Worm (Caenorhabditis elegans): ENCODE measurements around the gene C54D10.9.

Gene C54D10.9

DNA sequence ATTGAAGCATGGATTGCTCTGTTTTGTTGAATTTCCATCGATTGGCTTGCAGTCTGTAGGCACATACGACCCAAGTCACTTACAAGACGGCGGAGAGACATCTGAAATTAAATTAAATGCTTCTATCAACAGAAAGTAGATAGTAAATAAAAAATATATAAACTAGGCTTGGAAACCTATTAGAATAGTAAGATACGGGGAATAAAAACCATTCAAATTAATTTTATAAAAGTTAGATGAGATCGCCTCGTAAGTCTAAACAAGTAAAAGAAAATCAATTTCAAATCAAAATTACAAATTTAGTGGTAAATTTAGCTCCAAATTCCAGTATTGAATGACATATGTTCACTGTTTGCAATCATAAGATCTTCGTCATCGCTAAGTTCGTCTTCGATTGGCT lies 47.6 kb downstream of the C54D10.9 start, which contains the start of gene mrps-11:
TSS of gene mrps-11 (minus strand) at position 101 of the 400 bp plus-strand sequence.
- no peak for TF ChIP-seq mep-1 (tag; optimal IDR thresholded peaks at IDR 0.05)
- no peak for TF ChIP-seq zip-8 (tag; optimal IDR thresholded peaks at IDR 0.05)
- no peak for TF ChIP-seq ces-1 (GFP tag; optimal IDR thresholded peaks at IDR 0.05)
- no peak for TF ChIP-seq elt-1 (tag; optimal IDR thresholded peaks at IDR 0.05; ENCODE audit: borderline replicate concordance, insufficient read depth)
- TF ChIP-seq snpc-4 (tag; optimal IDR thresholded peaks at IDR 0.05), result no peak
- TF ChIP-seq M03D4.4 (tag; optimal IDR thresholded peaks at IDR 0.05), result no peak
- no peak for TF ChIP-seq blmp-1 (tag; optimal IDR thresholded peaks at IDR 0.05)
- TF ChIP-seq flh-1 (GFP tag; optimal IDR thresholded peaks at IDR 0.05), result no peak
- TF ChIP-seq ceh-43 (GFP tag; optimal IDR thresholded peaks at IDR 0.05), result no peak
- TF ChIP-seq elt-3 (tag; optimal IDR thresholded peaks at IDR 0.05), result no peak
- TF ChIP-seq cnd-1 (tag; optimal IDR thresholded peaks at IDR 0.05), result no peak
- no peak for TF ChIP-seq ztf-11 (tag; optimal IDR thresholded peaks at IDR 0.05)
- TF ChIP-seq nhr-76 (tag; optimal IDR thresholded peaks at IDR 0.05), result no peak
- no peak for TF ChIP-seq nhr-28 (tag; optimal IDR thresholded peaks at IDR 0.05)
- TF ChIP-seq unc-120 (tag; optimal IDR thresholded peaks at IDR 0.05; ENCODE audit: poor library complexity, severe bottlenecking), result no peak
- TF ChIP-seq lin-13 (tag; optimal IDR thresholded peaks at IDR 0.05), result no peak
- no peak for TF ChIP-seq mls-2 (tag; optimal IDR thresholded peaks at IDR 0.05)

DNA sequence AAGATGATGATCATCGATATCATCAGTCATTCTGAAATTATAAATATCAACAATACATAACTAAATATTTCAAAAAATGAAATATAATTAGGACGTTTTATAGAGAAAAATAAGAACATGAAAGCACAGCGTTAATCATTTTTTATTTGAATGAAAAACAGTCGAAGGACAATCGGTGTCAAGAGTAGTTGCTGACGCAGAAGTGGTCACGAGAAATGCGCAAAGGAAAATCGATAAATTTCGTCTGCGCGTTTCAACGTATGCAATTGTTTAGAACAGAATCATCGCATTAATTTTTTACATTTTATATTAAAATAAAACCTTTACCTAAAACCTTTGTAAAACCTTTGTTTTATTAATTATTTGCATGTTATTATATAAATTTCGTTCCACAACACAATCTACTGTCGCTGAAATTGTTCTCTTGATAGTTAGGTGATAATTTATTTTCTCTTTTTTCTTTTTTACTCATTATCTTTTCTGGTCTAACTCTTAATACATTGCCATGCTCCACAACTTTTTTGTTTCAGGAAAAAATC lies 50.8 kb downstream of the C54D10.9 start, which contains the start of the genes W04D2.4 and rbm-25:
TSS of gene W04D2.4 (minus strand) at position 31 of the 539 bp plus-strand sequence.
TSS of gene rbm-25 (plus strand) at position 489 of the 539 bp plus-strand sequence.
- peak; percentile 49 for TF ChIP-seq nhr-237 (tag; optimal IDR thresholded peaks at IDR 0.05)
- TF ChIP-seq ham-2 (GFP tag; optimal IDR thresholded peaks at IDR 0.05), result no peak
- TF ChIP-seq pha-4 (tag; optimal IDR thresholded peaks at IDR 0.05), result peak; percentile 70
- TF ChIP-seq ztf-11 (tag; optimal IDR thresholded peaks at IDR 0.05), result no peak
- peak; percentile 77 for TF ChIP-seq ceh-39 (tag; optimal IDR thresholded peaks at IDR 0.05)
- TF ChIP-seq nhr-2 (tag; optimal IDR thresholded peaks at IDR 0.05), result peak; percentile 11
- TF ChIP-seq mep-1 (tag; optimal IDR thresholded peaks at IDR 0.05), result peak; percentile 70
- TF ChIP-seq ces-1 (GFP tag; optimal IDR thresholded peaks at IDR 0.05), result peak; percentile 58
- TF ChIP-seq lin-13 (tag; optimal IDR thresholded peaks at IDR 0.05), result peak; percentile 12
- TF ChIP-seq flh-1 (GFP tag; optimal IDR thresholded peaks at IDR 0.05), result no peak
- TF ChIP-seq tbx-8 (GFP tag; optimal IDR thresholded peaks at IDR 0.05), result no peak
- no peak for TF ChIP-seq ceh-43 (GFP tag; optimal IDR thresholded peaks at IDR 0.05)
- TF ChIP-seq lsy-2 (tag; optimal IDR thresholded peaks at IDR 0.05), result peak; percentile 60
- no peak for TF ChIP-seq unc-62 (GFP tag; optimal IDR thresholded peaks at IDR 0.05)
- TF ChIP-seq hlh-1 (tag; optimal IDR thresholded peaks at IDR 0.05), result no peak
- TF ChIP-seq mab-5 (tag; optimal IDR thresholded peaks at IDR 0.05), result no peak
